Fruit fly (Drosophila melanogaster) whole organism, prepupa: ENCODE data around the gene Ire1.

Experiments used
- Blimp-1 ChIP-seq: fragments of 200-800 bp; sonication (Bioruptor generic); optimal IDR thresholded peaks from 3 replicates; lab custom pipeline; 2017; ENCODE audit warnings: missing biosample characterization, missing genetic modification characterization, mild to moderate bottlenecking, moderate library complexity, missing genetic modification reagents
- CG10631 ChIP-seq: fragments of 200-800 bp; sonication (Bioruptor generic); optimal IDR thresholded peaks from 2 replicates; lab custom pipeline; 2016; ENCODE audit warnings: missing biosample characterization, missing genetic modification characterization
- CG11294 ChIP-seq: fragments of 200-800 bp; sonication (Bioruptor generic); IDR thresholded peaks from 2 replicates; pipeline ENCODE4 v1.3.6; 2022; ENCODE audit warnings: missing biosample characterization, missing genetic modification characterization
- CG11762 ChIP-seq: fragments of 200-800 bp; sonication (Bioruptor generic); optimal IDR thresholded peaks from 3 replicates; lab custom pipeline; 2016; ENCODE audit warnings: missing biosample characterization, missing genetic modification characterization; ENCODE audit not compliant: insufficient read depth
- CG15336 ChIP-seq: fragments of 200-800 bp; sonication (Bioruptor generic); IDR thresholded peaks from 2 replicates; pipeline ENCODE4 v1.3.6; 2022; ENCODE audit warnings: missing biosample characterization, missing genetic modification characterization
- CG16779 ChIP-seq: fragments of 200-800 bp; sonication (Bioruptor generic); optimal IDR thresholded peaks from 3 replicates; lab custom pipeline; 2017; ENCODE audit warnings: missing biosample characterization, mild to moderate bottlenecking, missing genetic modification characterization
- CG31627 ChIP-seq: fragments of 200-800 bp; sonication (Bioruptor generic); optimal IDR thresholded peaks from 3 replicates; lab custom pipeline; 2016; ENCODE audit warnings: missing biosample characterization, missing genetic modification characterization
- CG32006 ChIP-seq: fragments of 200-800 bp; sonication (Bioruptor generic); optimal IDR thresholded peaks from 3 replicates; lab custom pipeline; 2017; ENCODE audit warnings: missing biosample characterization, mild to moderate bottlenecking, missing genetic modification characterization
- CG34406 ChIP-seq: fragments of 200-800 bp; sonication (Bioruptor generic); optimal IDR thresholded peaks from 3 replicates; lab custom pipeline; 2016; ENCODE audit warnings: missing biosample characterization, missing genetic modification characterization
- CG3919 ChIP-seq: fragments of 200-800 bp; sonication (Bioruptor generic); optimal IDR thresholded peaks from 3 replicates; lab custom pipeline; 2016; ENCODE audit warnings: missing biosample characterization, missing genetic modification characterization
- CG6276 ChIP-seq: fragments of 200-800 bp; sonication (Bioruptor generic); optimal IDR thresholded peaks from 2 replicates; lab custom pipeline; 2017; ENCODE audit warnings: missing biosample characterization, mild to moderate bottlenecking, missing genetic modification characterization
- CG6792 ChIP-seq: fragments of 200-800 bp; sonication (Bioruptor generic); optimal IDR thresholded peaks from 3 replicates; lab custom pipeline; 2016; ENCODE audit warnings: missing biosample characterization, missing genetic modification characterization
- CG6808 ChIP-seq: fragments of 200-800 bp; sonication (Bioruptor generic); optimal IDR thresholded peaks from 3 replicates; lab custom pipeline; 2017; ENCODE audit warnings: missing biosample characterization, missing genetic modification characterization, mild to moderate bottlenecking, moderate library complexity, missing genetic modification reagents
- CG6854 ChIP-seq: fragments of 200-800 bp; sonication (Bioruptor generic); optimal IDR thresholded peaks from 2 replicates; lab custom pipeline; 2017; ENCODE audit warnings: missing biosample characterization, mild to moderate bottlenecking, missing genetic modification characterization
- CG7368 ChIP-seq: fragments of 200-800 bp; sonication (Bioruptor generic); optimal IDR thresholded peaks from 3 replicates; lab custom pipeline; 2016; ENCODE audit warnings: missing biosample characterization, missing genetic modification characterization
- CG8119 ChIP-seq: fragments of 200-800 bp; sonication (Bioruptor generic); IDR thresholded peaks from 3 replicates; pipeline ENCODE4 v1.3.6; 2022; ENCODE audit warnings: missing biosample characterization, missing genetic modification characterization
- CG8319 ChIP-seq: fragments of 200-800 bp; sonication (Bioruptor generic); optimal IDR thresholded peaks from 3 replicates; lab custom pipeline; 2016; ENCODE audit warnings: missing biosample characterization, missing genetic modification characterization
- CG8632 ChIP-seq: fragments of 200-800 bp; sonication (Bioruptor generic); optimal IDR thresholded peaks from 3 replicates; lab custom pipeline; 2016; ENCODE audit warnings: missing biosample characterization, missing genetic modification characterization
- CG9139 ChIP-seq: fragments of 200-800 bp; sonication (Bioruptor generic); optimal IDR thresholded peaks from 3 replicates; lab custom pipeline; 2017; ENCODE audit warnings: missing biosample characterization, mild to moderate bottlenecking, missing genetic modification characterization
- Eip93F ChIP-seq: fragments of 200-800 bp; sonication (Bioruptor generic); optimal IDR thresholded peaks from 2 replicates; lab custom pipeline; 2016; ENCODE audit warnings: missing biosample characterization, mild to moderate bottlenecking, missing genetic modification characterization
- Ets21C ChIP-seq: fragments of 200-800 bp; sonication (Bioruptor generic); optimal IDR thresholded peaks from 3 replicates; lab custom pipeline; 2016; ENCODE audit warnings: missing biosample characterization, missing genetic modification characterization
- Ets96B ChIP-seq: fragments of 200-800 bp; optimal IDR thresholded peaks from 2 replicates; lab custom pipeline; 2019; ENCODE audit warnings: missing biosample characterization, mild to moderate bottlenecking, missing genetic modification characterization, moderate library complexity
- Gug ChIP-seq: fragments of 200-800 bp; sonication (Bioruptor generic); IDR thresholded peaks from 2 replicates; pipeline ENCODE4 v1.3.6; 2022; ENCODE audit warnings: missing biosample characterization, missing genetic modification characterization
- Hr38 ChIP-seq: sonication (Bioruptor generic); optimal IDR thresholded peaks from 2 replicates; lab custom pipeline; 2016; ENCODE audit warnings: missing biosample characterization, missing genetic modification characterization
- Hr4 ChIP-seq: fragments of 200-800 bp; sonication (Bioruptor generic); optimal IDR thresholded peaks from 3 replicates; lab custom pipeline; 2016; ENCODE audit warnings: missing biosample characterization, missing genetic modification characterization
- Lpt ChIP-seq: fragments of 200-800 bp; sonication (Bioruptor generic); optimal IDR thresholded peaks from 3 replicates; lab custom pipeline; 2016; ENCODE audit warnings: missing biosample characterization, missing genetic modification characterization
- OdsH ChIP-seq: fragments of 200-800 bp; sonication (Bioruptor generic); optimal IDR thresholded peaks from 3 replicates; lab custom pipeline; 2016; ENCODE audit warnings: missing biosample characterization, missing genetic modification characterization
- Smox ChIP-seq: fragments of 200-800 bp; sonication (Bioruptor generic); optimal IDR thresholded peaks from 3 replicates; lab custom pipeline; 2016; ENCODE audit warnings: missing biosample characterization, missing genetic modification characterization
- Sox102F ChIP-seq: fragments of 200-800 bp; sonication (Bioruptor generic); optimal IDR thresholded peaks from 2 replicates; lab custom pipeline; 2016; ENCODE audit warnings: missing biosample characterization, mild to moderate bottlenecking, missing genetic modification characterization
- achi ChIP-seq: fragments of 200-800 bp; sonication (Bioruptor generic); optimal IDR thresholded peaks from 3 replicates; lab custom pipeline; 2016; ENCODE audit warnings: missing biosample characterization, missing genetic modification characterization
- acj6 ChIP-seq: fragments of 200-800 bp; sonication (Bioruptor generic); optimal IDR thresholded peaks from 3 replicates; lab custom pipeline; 2016; ENCODE audit warnings: missing biosample characterization, missing genetic modification characterization
- cyc ChIP-seq: fragments of 200-800 bp; sonication (Bioruptor generic); optimal IDR thresholded peaks from 3 replicates; lab custom pipeline; 2016; ENCODE audit warnings: missing biosample characterization, missing genetic modification characterization
- dac ChIP-seq: fragments of 200-800 bp; sonication (Bioruptor generic); optimal IDR thresholded peaks from 2 replicates; lab custom pipeline; 2017; ENCODE audit warnings: missing biosample characterization, mild to moderate bottlenecking, missing genetic modification characterization
- esn ChIP-seq: fragments of 200-800 bp; sonication (Bioruptor generic); optimal IDR thresholded peaks from 2 replicates; lab custom pipeline; 2016; ENCODE audit warnings: missing biosample characterization, mild to moderate bottlenecking, missing genetic modification characterization, moderate library complexity
- fd59A ChIP-seq: fragments of 200-800 bp; sonication (Bioruptor generic); optimal IDR thresholded peaks from 2 replicates; lab custom pipeline; 2017; ENCODE audit warnings: missing biosample characterization, mild to moderate bottlenecking, missing genetic modification characterization, missing genetic modification reagents
- fd85E ChIP-seq: fragments of 200-800 bp; sonication (Bioruptor generic); optimal IDR thresholded peaks from 3 replicates; lab custom pipeline; 2016; ENCODE audit warnings: missing biosample characterization, missing genetic modification characterization
- fkh ChIP-seq: fragments of 200-800 bp; sonication (Bioruptor generic); optimal IDR thresholded peaks from 3 replicates; lab custom pipeline; 2017; ENCODE audit warnings: missing biosample characterization, mild to moderate bottlenecking, missing genetic modification characterization, moderate library complexity
- lz ChIP-seq: fragments of 200-800 bp; sonication (Bioruptor generic); optimal IDR thresholded peaks from 3 replicates; lab custom pipeline; 2016; ENCODE audit warnings: missing biosample characterization, missing genetic modification characterization
- net ChIP-seq: fragments of 200-800 bp; sonication (Bioruptor generic); optimal IDR thresholded peaks from 3 replicates; lab custom pipeline; 2016; ENCODE audit warnings: missing biosample characterization, missing genetic modification characterization
- spab ChIP-seq: fragments of 200-800 bp; sonication (Bioruptor generic); optimal IDR thresholded peaks from 2 replicates; lab custom pipeline; 2017; ENCODE audit warnings: missing biosample characterization, mild to moderate bottlenecking, missing genetic modification characterization, missing genetic modification reagents
- ss ChIP-seq, 2 experiments: fragments of 200-800 bp; sonication (Bioruptor generic); optimal IDR thresholded peaks; 2 replicates in 1 of 2; 3 replicates in 1 of 2; lab custom pipeline; 2017 to 2018; ENCODE audit warnings: mild to moderate bottlenecking in 2 of 2, missing biosample characterization in 2 of 2, missing genetic modification characterization in 2 of 2, moderate library complexity in 1 of 2
- svp ChIP-seq: fragments of 200-800 bp; sonication (Bioruptor generic); peaks from one replicate; lab custom pipeline; 2016; ENCODE audit warnings: missing biosample characterization, missing genetic modification characterization
- vri ChIP-seq: fragments of 200-800 bp; sonication (Bioruptor generic); optimal IDR thresholded peaks from 3 replicates; lab custom pipeline; 2016; ENCODE audit warnings: missing biosample characterization, mild to moderate bottlenecking, missing genetic modification characterization

The Ire1 gene

dm6 chr3R:19880431-19880939, 19.4 kb upstream of the Ire1 start (continued):
- TF ChIP-seq CG9139 (GFP tag; lab: Kevin White, UChicago) (no peak), Smox (GFP tag; lab: Kevin White, UChicago) (no peak), vri (GFP tag; lab: Kevin White, UChicago) (peak; percentile 48), Eip93F (no peak), CG11294 (GFP tag; lab: Robert Waterston, UW) (no peak), net (GFP tag; lab: Kevin White, UChicago) (peak; percentile 51), achi (GFP tag; lab: Kevin White, UChicago) (no peak), fd85E (GFP tag; lab: Kevin White, UChicago) (no peak), ss (GFP tag; optimal IDR thresholded peaks at IDR 0.05; lab: Kevin White, UChicago) (peak in 1 of 2 experiments; percentile 52), spab (GFP tag; lab: Kevin White, UChicago) (no peak), CG31627 (GFP tag; lab: Kevin White, UChicago) (peak; percentile 38), CG15336 (GFP tag; lab: Robert Waterston, UW) (peak; percentile 50), CG10631 (GFP tag; lab: Kevin White, UChicago) (no peak), CG8319 (GFP tag; lab: Kevin White, UChicago) (no peak), cyc (GFP tag; lab: Kevin White, UChicago) (peak; percentile 13), esn (GFP tag; lab: Kevin White, UChicago) (peak; percentile 45), OdsH (GFP tag; lab: Kevin White, UChicago) (peak; percentile 11), CG8632 (GFP tag; lab: Kevin White, UChicago) (no peak)

- TF ChIP-seq dac (GFP tag; lab: Kevin White, UChicago) = no peak
- no peak for TF ChIP-seq Hr4 (GFP tag; lab: Kevin White, UChicago)
- no peak for TF ChIP-seq Hr38 (GFP tag; lab: Kevin White, UChicago)
- no peak for TF ChIP-seq spab (GFP tag; lab: Kevin White, UChicago)
- TF ChIP-seq CG8632 (GFP tag; lab: Kevin White, UChicago) = no peak
- TF ChIP-seq CG6854 (GFP tag; lab: Kevin White, UChicago) = peak; percentile 16
- no peak for TF ChIP-seq CG8119 (GFP tag; lab: Robert Waterston, UW)
- no peak for TF ChIP-seq CG8319 (GFP tag; lab: Kevin White, UChicago)
- TF ChIP-seq net (GFP tag; lab: Kevin White, UChicago) = no peak
- peak; percentile 20 for TF ChIP-seq fkh
- TF ChIP-seq CG6276 (GFP tag; lab: Kevin White, UChicago) = no peak
- TF ChIP-seq fd59A (GFP tag; lab: Kevin White, UChicago) = no peak
- TF ChIP-seq CG10631 (GFP tag; lab: Kevin White, UChicago) = no peak
- no peak for TF ChIP-seq Sox102F (GFP tag; lab: Kevin White, UChicago)
These were observed 18.5 kb upstream of the Ire1 start, which contains the start of gene Ask1 for dm6 chr3R:19879470-19880052. TSS of gene Ask1 (plus strand) at chr3R:19879719.

DNA sequence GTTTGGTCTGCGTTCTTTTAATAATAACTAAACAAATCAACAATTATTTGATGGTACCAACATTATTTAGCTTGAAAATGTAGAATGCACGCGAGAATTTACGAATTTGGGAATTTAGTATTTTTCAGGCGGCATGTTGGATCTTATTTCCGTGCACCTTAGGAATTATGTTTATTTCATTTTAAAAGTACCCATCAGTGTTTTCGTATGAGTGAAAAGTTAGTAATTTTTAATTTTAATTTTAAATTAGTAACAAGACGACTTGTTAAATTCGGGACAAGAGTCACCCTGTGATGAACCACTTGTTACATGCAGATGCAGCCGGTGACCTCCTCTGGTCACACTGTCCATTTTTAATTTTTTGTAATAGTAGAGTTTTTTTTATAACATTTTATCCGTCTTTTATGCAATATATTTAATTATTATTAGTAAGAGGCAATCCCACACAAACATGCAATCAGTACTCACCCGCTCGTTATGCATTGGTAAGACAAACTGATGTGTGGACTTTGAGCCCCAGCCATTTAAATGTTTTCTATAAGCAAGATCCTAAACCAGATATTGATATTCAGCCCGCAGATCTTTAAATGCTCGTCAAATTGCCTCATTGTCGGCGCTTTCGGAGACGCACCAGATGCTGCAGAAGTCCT, 16.5 kb upstream of the Ire1 start, which contains the start of the genes CG17186 and Arc42:
Gene CG17186 (minus strand): TSS at position 88 of the 650 bp plus-strand sequence.
Gene Arc42 (plus strand): TSS at position 311 of the 650 bp plus-strand sequence.
- TF ChIP-seq CG7368 (GFP tag; lab: Kevin White, UChicago) = no peak
- no peak for TF ChIP-seq CG6792
- TF ChIP-seq spab (GFP tag; lab: Kevin White, UChicago) = peak; percentile 43
- peak; percentile 46 for TF ChIP-seq lz
- no peak for TF ChIP-seq fd85E (GFP tag; lab: Kevin White, UChicago)
- TF ChIP-seq Lpt = no peak
- no peak for TF ChIP-seq CG11762
- TF ChIP-seq fkh = peak; percentile 43
- TF ChIP-seq CG34406 = no peak
- TF ChIP-seq net (GFP tag; lab: Kevin White, UChicago) = peak; percentile 3
- no peak for TF ChIP-seq CG32006 (GFP tag; lab: Kevin White, UChicago)
- TF ChIP-seq acj6 (GFP tag; lab: Kevin White, UChicago) = peak; percentile 19
- 0 out of 2 replicates have a peak, but pooled peaks have one; percentile 15 for TF ChIP-seq CG15336 (GFP tag; lab: Robert Waterston, UW)
- peak; percentile 78 for TF ChIP-seq CG6276 (GFP tag; lab: Kevin White, UChicago)
- TF ChIP-seq svp (GFP tag; lab: Kevin White, UChicago) = no peak
- peak; percentile 62 for TF ChIP-seq CG16779 (tag; lab: Kevin White, UChicago)
- TF ChIP-seq CG8119 (GFP tag; lab: Robert Waterston, UW) = no peak
- no peak for TF ChIP-seq Ets21C (GFP tag; lab: Kevin White, UChicago)
- peak; percentile 17 for TF ChIP-seq CG3919 (GFP tag; lab: Kevin White, UChicago)
- peak; percentile 85 to 87 for TF ChIP-seq ss (GFP tag; optimal IDR thresholded peaks at IDR 0.05; lab: Kevin White, UChicago)
- no peak for TF ChIP-seq Gug
- TF ChIP-seq CG8632 (GFP tag; lab: Kevin White, UChicago) = no peak
- no peak for TF ChIP-seq fd59A (GFP tag; lab: Kevin White, UChicago)
- no peak for TF ChIP-seq Ets96B (tag; lab: Kevin White, UChicago)
- TF ChIP-seq Eip93F = no peak
- peak; percentile 79 for TF ChIP-seq CG6808
- no peak for TF ChIP-seq Blimp-1
